Worm (Caenorhabditis elegans): ENCODE data around the gene Y48A6C.4.

Gene Y48A6C.4

DNA sequence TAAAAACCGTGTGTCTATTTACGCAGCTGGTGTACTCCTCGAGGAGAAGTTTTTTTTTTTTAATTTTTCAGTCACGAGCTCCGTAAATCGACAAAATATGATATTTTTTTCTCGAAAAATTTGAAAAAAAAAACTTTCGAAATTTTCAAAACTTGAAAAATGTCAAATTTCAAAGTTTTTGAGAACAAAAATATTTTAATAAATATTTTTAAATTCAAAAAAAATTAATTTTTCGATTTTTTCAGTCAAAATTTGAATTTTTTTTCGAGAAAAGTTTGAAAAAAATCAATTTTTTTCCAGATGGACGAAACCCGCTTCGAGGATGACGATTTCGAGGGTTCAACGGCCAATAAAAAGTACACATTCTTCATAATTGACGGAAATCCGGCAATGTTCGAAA is 34.9 kb downstream of the Y48A6C.4 start, which contains the start of gene cku-70:
Gene cku-70 (plus strand): TSS at position 301 of the 400 bp plus-strand sequence.
- TF ChIP-seq tbx-11 (GFP tag; IDR thresholded peaks at IDR 0.05) (no peak), hmbx-1 (tag; optimal IDR thresholded peaks at IDR 0.05) (no peak), aly-1 (tag; optimal IDR thresholded peaks at IDR 0.05) (no peak), ceh-13 (GFP tag; optimal IDR thresholded peaks at IDR 0.05) (no peak), F13C5.2 (tag; optimal IDR thresholded peaks at IDR 0.05) (no peak), ceh-36 (tag; optimal IDR thresholded peaks at IDR 0.05) (no peak), tbx-37 (GFP tag; conservative IDR thresholded peaks at IDR 0.05) (no peak), sea-1 (GFP tag; conservative IDR thresholded peaks at IDR 0.05) (no peak), ama-1 (optimal IDR thresholded peaks at IDR 0.05) (no peak), hnd-1 (tag; optimal IDR thresholded peaks at IDR 0.05) (no peak), hmg-4 (GFP tag; optimal IDR thresholded peaks at IDR 0.05) (no peak)

ce11 chrIII:11157099-11157498 is 37.5 kb downstream of the Y48A6C.4 start, which contains the start of gene Y47D3A.31:
TSS of gene Y47D3A.31 (minus strand) at chrIII:11157199.
- TF ChIP-seq F13C5.2 (tag; optimal IDR thresholded peaks at IDR 0.05) (no peak), ceh-36 (tag; optimal IDR thresholded peaks at IDR 0.05) (no peak), hnd-1 (tag; optimal IDR thresholded peaks at IDR 0.05) (no peak), scrt-1 (GFP tag; IDR thresholded peaks at IDR 0.05) (no peak), B0310.2 (tag; optimal IDR thresholded peaks at IDR 0.05) (no peak), sea-1 (GFP tag; conservative IDR thresholded peaks at IDR 0.05) (no peak), tra-4 (tag; optimal IDR thresholded peaks at IDR 0.05) (no peak), ets-7 (tag; optimal IDR thresholded peaks at IDR 0.05) (no peak), hmg-4 (GFP tag; optimal IDR thresholded peaks at IDR 0.05) (no peak), tbx-37 (GFP tag; conservative IDR thresholded peaks at IDR 0.05) (no peak), hmbx-1 (tag; optimal IDR thresholded peaks at IDR 0.05) (no peak), pes-1 (GFP tag; IDR thresholded peaks at IDR 0.05) (no peak), tbx-11 (GFP tag; IDR thresholded peaks at IDR 0.05) (no peak), flt-1 (GFP tag; IDR thresholded peaks at IDR 0.05) (no peak)

DNA sequence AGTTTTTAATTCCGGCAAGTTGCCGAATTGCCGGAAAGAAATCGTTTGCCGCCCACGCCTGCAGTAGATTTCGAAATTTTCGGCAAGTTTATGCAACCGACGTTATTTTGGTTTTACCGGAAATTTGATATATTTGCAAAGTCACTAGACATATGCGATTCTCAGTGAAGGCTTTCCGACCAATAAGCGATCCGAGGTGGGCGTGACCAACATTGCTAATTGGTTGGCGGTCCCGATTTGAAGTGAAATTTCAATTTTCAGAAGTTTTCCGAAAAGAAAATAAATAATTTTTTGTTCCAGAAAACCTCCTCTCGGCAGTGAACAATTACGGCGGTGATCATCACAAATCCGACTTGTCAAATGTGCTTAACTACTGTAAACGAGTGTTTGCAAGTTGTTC is 38.3 kb downstream of the Y48A6C.4 start:
- no peak for TF ChIP-seq hnd-1 (tag; optimal IDR thresholded peaks at IDR 0.05)
- no peak for TF ChIP-seq sea-1 (GFP tag; conservative IDR thresholded peaks at IDR 0.05)
- TF ChIP-seq ets-7 (tag; optimal IDR thresholded peaks at IDR 0.05) = no peak
- TF ChIP-seq hmg-4 (GFP tag; optimal IDR thresholded peaks at IDR 0.05) = no peak
- no peak for TF ChIP-seq B0310.2 (tag; optimal IDR thresholded peaks at IDR 0.05)
- no peak for TF ChIP-seq tbx-37 (GFP tag; conservative IDR thresholded peaks at IDR 0.05)
- TF ChIP-seq tra-4 (tag; optimal IDR thresholded peaks at IDR 0.05) = no peak
- TF ChIP-seq tbx-11 (GFP tag; IDR thresholded peaks at IDR 0.05) = no peak
- no peak for TF ChIP-seq ceh-36 (tag; optimal IDR thresholded peaks at IDR 0.05)
- TF ChIP-seq hmbx-1 (tag; optimal IDR thresholded peaks at IDR 0.05) = no peak
- TF ChIP-seq pes-1 (GFP tag; IDR thresholded peaks at IDR 0.05) = no peak
- no peak for TF ChIP-seq F13C5.2 (tag; optimal IDR thresholded peaks at IDR 0.05)
- TF ChIP-seq ama-1 (optimal IDR thresholded peaks at IDR 0.05) = no peak
- TF ChIP-seq flt-1 (GFP tag; IDR thresholded peaks at IDR 0.05) = no peak

DNA sequence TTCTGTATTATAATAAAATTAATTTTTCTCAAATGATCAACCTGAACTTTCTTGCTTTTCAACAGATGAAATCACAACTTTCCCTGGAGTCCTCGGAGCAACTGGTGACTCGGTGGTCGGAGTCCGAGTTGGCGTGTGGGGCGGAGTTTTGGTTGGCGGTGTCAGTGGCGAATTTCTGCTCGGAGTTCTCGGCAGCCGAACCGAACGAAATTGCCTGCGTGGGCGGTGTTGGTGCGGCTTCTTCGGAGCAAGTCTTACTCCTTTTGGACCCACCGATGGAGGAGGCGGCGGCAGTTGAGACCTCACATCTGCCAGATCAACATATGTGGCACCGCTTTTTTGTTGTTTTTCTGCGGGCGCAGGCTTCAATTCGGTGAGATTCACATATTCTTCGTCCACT is 50.1 kb downstream of the Y48A6C.4 start:
- no peak for TF ChIP-seq tbx-37 (GFP tag; conservative IDR thresholded peaks at IDR 0.05)

- TF ChIP-seq sea-1 (GFP tag; conservative IDR thresholded peaks at IDR 0.05) (no peak), ets-7 (tag; optimal IDR thresholded peaks at IDR 0.05) (no peak), ceh-13 (GFP tag; optimal IDR thresholded peaks at IDR 0.05) (no peak), B0310.2 (tag; optimal IDR thresholded peaks at IDR 0.05) (no peak), aly-1 (tag; optimal IDR thresholded peaks at IDR 0.05) (no peak), F13C5.2 (tag; optimal IDR thresholded peaks at IDR 0.05) (no peak), hnd-1 (tag; optimal IDR thresholded peaks at IDR 0.05) (no peak), ama-1 (optimal IDR thresholded peaks at IDR 0.05) (no peak), tbx-37 (GFP tag; conservative IDR thresholded peaks at IDR 0.05) (no peak), tra-4 (tag; optimal IDR thresholded peaks at IDR 0.05) (no peak)
Observed at ce11 chrIII:11170509-11170908, 50.9 kb downstream of the Y48A6C.4 start.

ce11 chrIII:11172232-11172713 is 52.7 kb downstream of the Y48A6C.4 start:
- TF ChIP-seq hmbx-1 (tag; optimal IDR thresholded peaks at IDR 0.05) (no peak), hnd-1 (tag; optimal IDR thresholded peaks at IDR 0.05) (no peak), ama-1 (optimal IDR thresholded peaks at IDR 0.05) (no peak), tbx-37 (GFP tag; conservative IDR thresholded peaks at IDR 0.05) (no peak), scrt-1 (GFP tag; IDR thresholded peaks at IDR 0.05) (no peak), ets-7 (tag; optimal IDR thresholded peaks at IDR 0.05) (no peak), B0310.2 (tag; optimal IDR thresholded peaks at IDR 0.05) (no peak), flt-1 (GFP tag; IDR thresholded peaks at IDR 0.05) (no peak), aly-1 (tag; optimal IDR thresholded peaks at IDR 0.05) (no peak), ceh-13 (GFP tag; optimal IDR thresholded peaks at IDR 0.05) (no peak), ceh-36 (tag; optimal IDR thresholded peaks at IDR 0.05) (no peak), pes-1 (GFP tag; IDR thresholded peaks at IDR 0.05) (no peak), tra-4 (tag; optimal IDR thresholded peaks at IDR 0.05) (no peak), tbx-11 (GFP tag; IDR thresholded peaks at IDR 0.05) (no peak), hmg-4 (GFP tag; optimal IDR thresholded peaks at IDR 0.05) (no peak), sea-1 (GFP tag; conservative IDR thresholded peaks at IDR 0.05) (no peak)

DNA sequence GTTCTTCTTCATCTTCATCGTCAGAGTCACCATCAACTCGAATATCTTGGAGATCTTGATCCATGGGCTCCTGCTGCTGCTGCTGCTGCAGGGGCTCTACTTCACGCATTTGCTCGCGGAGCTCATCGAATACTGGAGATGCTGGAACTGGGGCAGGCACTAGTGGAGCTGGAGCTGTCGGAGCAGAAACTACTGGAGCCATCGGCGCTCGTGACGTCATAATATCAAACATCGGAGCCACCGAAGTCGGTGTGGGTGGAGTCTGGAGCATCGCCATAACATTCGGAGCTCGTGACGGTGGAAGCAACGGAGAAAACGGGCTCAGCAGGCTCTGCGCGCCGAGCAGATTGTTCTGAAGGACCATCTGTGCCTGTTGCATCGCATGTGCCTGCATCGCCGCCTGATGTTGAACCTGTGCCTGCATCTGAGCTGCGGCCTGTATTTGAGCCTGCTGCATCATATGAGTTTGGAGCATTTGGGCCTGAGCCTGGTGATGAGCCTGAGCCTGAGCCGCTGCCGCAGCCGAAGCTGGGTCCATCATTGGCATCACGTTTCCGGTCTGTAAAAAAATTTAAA is 56.1 kb downstream of the Y48A6C.4 start:
- TF ChIP-seq tbx-11 (GFP tag; IDR thresholded peaks at IDR 0.05) (no peak), ama-1 (optimal IDR thresholded peaks at IDR 0.05) (no peak), aly-1 (tag; optimal IDR thresholded peaks at IDR 0.05) (no peak), pes-1 (GFP tag; IDR thresholded peaks at IDR 0.05) (no peak), ceh-36 (tag; optimal IDR thresholded peaks at IDR 0.05) (no peak), scrt-1 (GFP tag; IDR thresholded peaks at IDR 0.05) (no peak), hmbx-1 (tag; optimal IDR thresholded peaks at IDR 0.05) (no peak), tbx-37 (GFP tag; conservative IDR thresholded peaks at IDR 0.05) (no peak), ets-7 (tag; optimal IDR thresholded peaks at IDR 0.05) (no peak)

All from whole organism, early embryonic.